Worm (Caenorhabditis elegans) whole organism, midembryonic: ENCODE data around the gene nhr-280.

Source experiments
- T22C8.4 ChIP-seq: fragments of 200-800 bp; sonication (Bioruptor generic); IDR thresholded peaks from 2 replicates; pipeline ENCODE4 v1.3.6; 2022; ENCODE audit warnings: missing genetic modification characterization, missing compliant biosample characterization
- flt-1 ChIP-seq: fragments of 200-800 bp; sonication (Bioruptor generic); IDR thresholded peaks from 2 replicates; pipeline ENCODE4 v1.3.6; 2022; ENCODE audit warnings: missing genetic modification characterization, missing compliant biosample characterization
- klf-2 ChIP-seq: fragments of 200-800 bp; sonication (Bioruptor generic); conservative IDR thresholded peaks from 2 replicates; pipeline ENCODE4 v1.3.6; 2022; ENCODE audit warnings: missing genetic modification reagents, missing genetic modification characterization, missing compliant biosample characterization
- med-1 ChIP-seq: sonication (generic microtip); optimal IDR thresholded peaks from 2 replicates; lab custom pipeline; 2017; ENCODE audit warnings: missing genetic modification characterization, mild to moderate bottlenecking, missing compliant biosample characterization, antibody characterized with exemption, missing genetic modification reagents; ENCODE audit not compliant: insufficient read depth
- ref-1 ChIP-seq: fragments of 200-800 bp; sonication (Bioruptor generic); conservative IDR thresholded peaks from 2 replicates; pipeline ENCODE4 v1.3.6; 2022; ENCODE audit warnings: missing genetic modification reagents, missing genetic modification characterization, missing compliant biosample characterization
- tab-1 ChIP-seq: fragments of 200-800 bp; sonication (Bioruptor generic); IDR thresholded peaks from 2 replicates; pipeline ENCODE4 v1.3.6; 2022; ENCODE audit warnings: missing genetic modification characterization, missing compliant biosample characterization
- ztf-29 ChIP-seq: fragments of 200-800 bp; sonication (Bioruptor generic); IDR thresholded peaks from 2 replicates; pipeline ENCODE4 v1.3.6; 2022; ENCODE audit warnings: missing genetic modification reagents, missing genetic modification characterization, missing compliant biosample characterization

DNA sequence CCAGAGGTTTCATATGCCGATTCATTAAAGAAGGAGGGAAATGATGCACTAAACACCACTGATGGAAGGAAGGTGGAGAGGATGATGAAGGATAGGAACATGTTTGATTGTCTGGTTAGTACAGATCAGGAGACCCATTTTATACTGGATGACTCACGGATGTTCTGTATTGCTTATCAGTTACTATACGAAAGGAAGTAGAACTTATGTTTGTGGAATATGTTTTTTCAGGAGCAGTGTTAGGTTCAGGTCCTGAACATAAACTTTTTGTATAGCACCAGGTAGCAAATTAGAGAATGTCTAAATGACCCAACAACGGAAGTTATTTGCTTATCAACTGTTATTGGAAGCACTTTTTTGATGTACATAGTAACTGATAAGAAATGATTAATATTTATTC is 45.2 kb upstream of the nhr-280 start, which contains the start of gene clec-148:
- TF ChIP-seq T22C8.4 (GFP tag; lab: Robert Waterston, UW) (no peak), flt-1 (GFP tag; lab: Robert Waterston, UW) (no peak), tab-1 (no peak), klf-2 (GFP tag; lab: Robert Waterston, UW) (no peak), ztf-29 (GFP tag; lab: Robert Waterston, UW) (no peak), ref-1 (no peak), med-1 (GFP tag; lab: Kevin White, UChicago) (no peak)
